Worm (Caenorhabditis elegans): ENCODE measurements around the gene F58G1.7.

F58G1.7 gene

ce11 chrII:12995322-12995721, 47.3 kb upstream of the F58G1.7 start:
- TF ChIP-seq daf-16 (GFP tag; optimal IDR thresholded peaks at IDR 0.05) (no peak), daf-16 (tag; optimal IDR thresholded peaks at IDR 0.05) (no peak), ceh-44 (GFP tag; IDR thresholded peaks at IDR 0.05) (no peak), aha-1 (tag) (peak; percentile 89), D1046.2 (GFP tag; IDR thresholded peaks at IDR 0.05) (0 out of 2 replicates have a peak, but pooled peaks have one; percentile 9), T20F7.1 (GFP tag; optimal IDR thresholded peaks at IDR 0.05) (no peak), mxl-2 (GFP tag; conservative IDR thresholded peaks at IDR 0.05) (0 out of 2 replicates have a peak, but pooled peaks have one; percentile 30), pha-4 (GFP tag; IDR thresholded peaks at IDR 0.05) (no peak), pha-4 (tag; optimal IDR thresholded peaks at IDR 0.05) (no peak), ZK546.5 (tag; optimal IDR thresholded peaks at IDR 0.05) (no peak)

- TF ChIP-seq lir-3 (tag; optimal IDR thresholded peaks at IDR 0.05) (no peak), dmd-8 (GFP tag; IDR thresholded peaks at IDR 0.05) (no peak), daf-19 (GFP tag; conservative IDR thresholded peaks at IDR 0.05) (no peak), ceh-62 (tag; optimal IDR thresholded peaks at IDR 0.05) (no peak), mdl-1 (tag; optimal IDR thresholded peaks at IDR 0.05) (no peak), F26F4.8 (GFP tag; conservative IDR thresholded peaks at IDR 0.05) (no peak), ama-1 (optimal IDR thresholded peaks at IDR 0.05) (no peak), nhr-48 (tag; optimal IDR thresholded peaks at IDR 0.05) (no peak), ZK546.5 (tag; optimal IDR thresholded peaks at IDR 0.05) (no peak), hif-1 (tag; optimal IDR thresholded peaks at IDR 0.05) (no peak), mep-1 (tag; optimal IDR thresholded peaks at IDR 0.05) (peak; percentile 21), vab-7 (GFP tag; IDR thresholded peaks at IDR 0.05) (no peak), unc-62 (GFP tag; optimal IDR thresholded peaks at IDR 0.05 in 1 of 2) (peak in 1 of 2 experiments; percentile 62), unc-62 (tag; optimal IDR thresholded peaks at IDR 0.05) (no peak), daf-16 (GFP tag; optimal IDR thresholded peaks at IDR 0.05) (peak in 1 of 2 experiments; percentile 15), daf-16 (tag; optimal IDR thresholded peaks at IDR 0.05) (peak; percentile 34), egl-27 (tag; optimal IDR thresholded peaks at IDR 0.05) (no peak), madf-5 (GFP tag; IDR thresholded peaks at IDR 0.05) (no peak), lsy-2 (tag; optimal IDR thresholded peaks at IDR 0.05) (no peak), daf-8 (GFP tag; IDR thresholded peaks at IDR 0.05) (no peak), T20F7.1 (GFP tag; optimal IDR thresholded peaks at IDR 0.05) (no peak), hlh-11 (tag; optimal IDR thresholded peaks at IDR 0.05) (peak; percentile 53), ZK337.2 (GFP tag; IDR thresholded peaks at IDR 0.05) (no peak), set-16 (GFP tag; IDR thresholded peaks at IDR 0.05) (no peak), ceh-20 (GFP tag; IDR thresholded peaks at IDR 0.05) (no peak), gei-8 (GFP tag; optimal IDR thresholded peaks at IDR 0.05) (no peak), nhr-237 (tag; optimal IDR thresholded peaks at IDR 0.05) (no peak), spr-3 (GFP tag; optimal IDR thresholded peaks at IDR 0.05) (no peak), F37D6.2 (tag; optimal IDR thresholded peaks at IDR 0.05) (no peak), mes-2 (tag; optimal IDR thresholded peaks at IDR 0.05; ENCODE audit: poor library complexity, severe bottlenecking) (no peak), nhr-42 (GFP tag; IDR thresholded peaks at IDR 0.05) (peak; percentile 24; the same call in 1 of the 2 replicates), hmg-1.1 (GFP tag; IDR thresholded peaks at IDR 0.05) (peak; percentile 30; the same call in 1 of the 2 replicates), ceh-28 (tag; optimal IDR thresholded peaks at IDR 0.05) (no peak), nhr-77 (tag; optimal IDR thresholded peaks at IDR 0.05) (no peak), aly-2 (tag; optimal IDR thresholded peaks at IDR 0.05) (no peak), arid-1 (GFP tag; conservative IDR thresholded peaks at IDR 0.05) (no peak), ztf-11 (tag; optimal IDR thresholded peaks at IDR 0.05) (no peak), zip-11 (GFP tag; IDR thresholded peaks at IDR 0.05) (no peak), nhr-28 (tag; optimal IDR thresholded peaks at IDR 0.05) (no peak), sdz-12 (GFP tag; optimal IDR thresholded peaks at IDR 0.05) (no peak), ztf-7 (tag; optimal IDR thresholded peaks at IDR 0.05) (no peak), R02D3.7 (tag; optimal IDR thresholded peaks at IDR 0.05) (no peak), tag-97 (GFP tag; IDR thresholded peaks at IDR 0.05) (no peak), ces-1 (GFP tag; optimal IDR thresholded peaks at IDR 0.05) (no peak)
Observed at ce11 chrII:12994009-12994788, 46.1 kb upstream of the F58G1.7 start.

All from whole organism, L4 larva.